Worm (Caenorhabditis elegans): ENCODE data around the gene psd-1.

DNA sequence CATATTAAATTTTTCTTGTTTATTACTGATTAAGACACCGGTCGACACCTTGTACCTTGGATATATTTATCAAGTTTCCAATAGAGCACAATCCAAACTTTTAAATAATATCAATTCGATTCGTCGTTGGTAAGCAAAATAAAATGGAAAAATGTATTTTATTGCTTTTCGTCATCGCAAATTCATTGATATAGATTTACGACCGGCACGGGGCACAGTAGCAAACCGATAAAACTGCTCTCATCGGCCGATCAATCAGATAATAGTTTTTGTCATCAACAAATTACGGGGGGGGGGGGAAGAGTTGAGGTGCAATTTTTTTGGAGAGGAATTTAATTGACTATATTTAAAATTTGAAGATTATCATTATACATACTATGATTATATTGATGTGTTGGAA, 48.1 kb upstream of the psd-1 start:
- TF ChIP-seq nhr-76 (tag; optimal IDR thresholded peaks at IDR 0.05) = no peak
- TF ChIP-seq lir-3 (tag; optimal IDR thresholded peaks at IDR 0.05; ENCODE audit: poor library complexity) = no peak
- no peak for TF ChIP-seq ztf-4 (tag; optimal IDR thresholded peaks at IDR 0.05)
- TF ChIP-seq lin-35 (GFP tag; optimal IDR thresholded peaks at IDR 0.05) = no peak
- TF ChIP-seq tbx-2 (tag; optimal IDR thresholded peaks at IDR 0.05) = no peak
- TF ChIP-seq pag-3 (tag; optimal IDR thresholded peaks at IDR 0.05; ENCODE audit: borderline replicate concordance, insufficient read depth) = no peak
- no peak for TF ChIP-seq alr-1 (tag; optimal IDR thresholded peaks at IDR 0.05; ENCODE audit: borderline replicate concordance)
- no peak for TF ChIP-seq fkh-8 (tag; optimal IDR thresholded peaks at IDR 0.05)
- no peak for TF ChIP-seq skn-1 (tag; optimal IDR thresholded peaks at IDR 0.05)
- no peak for TF ChIP-seq nhr-28 (tag; optimal IDR thresholded peaks at IDR 0.05)

Measured in whole organism, L1 larva.